Worm (Caenorhabditis elegans) whole organism, L1 larva: Measurements from ENCODE around the gene Y54G11A.9.

Source experiments
- C04F5.9 ChIP-seq: sonication (generic microtip); optimal IDR thresholded peaks from 2 replicates; lab custom pipeline; 2016; ENCODE audit warnings: missing genetic modification characterization, missing compliant biosample characterization
- C16A3.4 ChIP-seq: fragments of 150-350 bp; optimal IDR thresholded peaks from 2 replicates; lab custom pipeline; 2014; ENCODE audit warnings: missing biosample characterization, missing genetic modification characterization
- C34B4.2 ChIP-seq: sonication (generic microtip); optimal IDR thresholded peaks from 2 replicates; lab custom pipeline; 2017; ENCODE audit warnings: mild to moderate bottlenecking, missing genetic modification characterization, missing compliant biosample characterization
- F16B12.6 ChIP-seq: fragments of 150-350 bp; optimal IDR thresholded peaks from 2 replicates; lab custom pipeline; 2014; ENCODE audit warnings: missing biosample characterization, missing genetic modification characterization
- Y116A8C.19 ChIP-seq: sonication (generic microtip); optimal IDR thresholded peaks from 2 replicates; lab custom pipeline; 2016; ENCODE audit warnings: missing compliant biosample characterization, missing genetic modification characterization, borderline replicate concordance
- aly-2 ChIP-seq: fragments of 150-350 bp; optimal IDR thresholded peaks from 2 replicates; lab custom pipeline; 2014; ENCODE audit warnings: missing biosample characterization, missing genetic modification characterization
- ceh-82 ChIP-seq, 3 experiments: fragments of 150-350 bp in 1 of 3; sonication (generic microtip) in 2 of 3; optimal IDR thresholded peaks; 2 replicates each; lab custom pipeline; 2014 to 2017; ENCODE audit warnings: missing biosample characterization in 3 of 3, missing genetic modification characterization in 3 of 3
- ceh-88 ChIP-seq: fragments of 200-800 bp; sonication (Bioruptor generic); IDR thresholded peaks from 2 replicates; pipeline ENCODE4 v1.3.6; 2022; ENCODE audit warnings: missing genetic modification characterization, missing compliant biosample characterization
- ceh-90 ChIP-seq: sonication (generic microtip); optimal IDR thresholded peaks from 2 replicates; lab custom pipeline; 2016; ENCODE audit warnings: missing genetic modification characterization, missing compliant biosample characterization
- ces-1 ChIP-seq: fragments of 150-350 bp; optimal IDR thresholded peaks from 2 replicates; lab custom pipeline; 2014; ENCODE audit warnings: missing biosample characterization, missing genetic modification reagents, missing genetic modification characterization
- efl-3 ChIP-seq: fragments of 200-800 bp; sonication (Bioruptor generic); optimal IDR thresholded peaks from 2 replicates; lab custom pipeline; 2018; ENCODE audit warnings: mild to moderate bottlenecking, missing genetic modification characterization, missing compliant biosample characterization
- egl-13 ChIP-seq: sonication (generic microtip); optimal IDR thresholded peaks from 2 replicates; lab custom pipeline; 2016; ENCODE audit warnings: missing genotype, missing genetic modification reagents, missing genetic modification characterization, missing compliant biosample characterization
- ets-5 ChIP-seq: fragments of 200-800 bp; sonication (Bioruptor generic); IDR thresholded peaks from 2 replicates; pipeline ENCODE4 v1.3.6; 2022; ENCODE audit warnings: missing genetic modification characterization, missing compliant biosample characterization
- fkh-10 ChIP-seq: sonication (generic microtip); optimal IDR thresholded peaks from 2 replicates; lab custom pipeline; 2017; ENCODE audit warnings: missing biosample characterization, missing genetic modification reagents, missing genetic modification characterization
- fkh-8 ChIP-seq: sonication (generic microtip); optimal IDR thresholded peaks from 2 replicates; lab custom pipeline; 2016; ENCODE audit warnings: mild to moderate bottlenecking, missing genetic modification characterization, missing compliant biosample characterization
- fos-1 ChIP-seq: fragments of 150-350 bp; optimal IDR thresholded peaks from 2 replicates; lab custom pipeline; 2014; ENCODE audit warnings: missing biosample characterization, missing genetic modification characterization
- grh-1 ChIP-seq: fragments of 200-800 bp; sonication (Bioruptor generic); IDR thresholded peaks from 2 replicates; pipeline ENCODE4 v1.3.6; 2022; ENCODE audit warnings: missing genetic modification reagents, missing genetic modification characterization, missing compliant biosample characterization
- hlh-4 ChIP-seq: sonication (generic microtip); optimal IDR thresholded peaks from 2 replicates; lab custom pipeline; 2016; ENCODE audit warnings: mild to moderate bottlenecking, missing genetic modification characterization, missing compliant biosample characterization
- lin-13 ChIP-seq: fragments of 150-350 bp; optimal IDR thresholded peaks from 2 replicates; lab custom pipeline; 2014; ENCODE audit warnings: missing biosample characterization, missing genetic modification reagents, missing genetic modification characterization
- lin-14 ChIP-seq: fragments of 200-800 bp; sonication (Bioruptor generic); optimal IDR thresholded peaks from 2 replicates; lab custom pipeline; 2018; ENCODE audit warnings: mild to moderate bottlenecking, missing genetic modification characterization, moderate library complexity, missing compliant biosample characterization
- lin-15B ChIP-seq: fragments of 150-350 bp; sonication (generic microtip); optimal IDR thresholded peaks from 3 replicates; lab custom pipeline; 2014; ENCODE audit warnings: missing biosample characterization, missing genetic modification characterization
- lin-35 ChIP-seq, 2 experiments: fragments of 150-350 bp; optimal IDR thresholded peaks; 2 replicates each; lab custom pipeline; 2014; ENCODE audit warnings: missing biosample characterization in 2 of 2, missing genetic modification characterization in 2 of 2, missing genetic modification reagents in 2 of 2
- lin-39 ChIP-seq: fragments of 150-350 bp; optimal IDR thresholded peaks from 2 replicates; lab custom pipeline; 2014; ENCODE audit warnings: missing biosample characterization, missing genetic modification reagents, missing genetic modification characterization
- lir-3 ChIP-seq: sonication (generic microtip); optimal IDR thresholded peaks from 2 replicates; lab custom pipeline; 2016; ENCODE audit warnings: mild to moderate bottlenecking, missing genetic modification characterization, moderate library complexity, missing compliant biosample characterization; ENCODE audit not compliant: poor library complexity
- lsy-2 ChIP-seq, 2 experiments: fragments of 150-350 bp; optimal IDR thresholded peaks; 2 replicates each; lab custom pipeline; 2014; ENCODE audit warnings: missing biosample characterization in 2 of 2, missing genetic modification characterization in 2 of 2
- mab-9 ChIP-seq: fragments of 200-800 bp; sonication (Bioruptor generic); IDR thresholded peaks from 2 replicates; pipeline ENCODE4 v1.3.6; 2022; ENCODE audit warnings: missing genetic modification reagents, missing genetic modification characterization, missing compliant biosample characterization
- mdl-1 ChIP-seq, 2 experiments: fragments of 150-350 bp; optimal IDR thresholded peaks; 2 replicates each; lab custom pipeline; 2014 to 2017; ENCODE audit warnings: missing biosample characterization in 2 of 2, missing genetic modification characterization in 2 of 2, inconsistent platforms in 1 of 2
- mef-2 ChIP-seq: fragments of 150-350 bp; optimal IDR thresholded peaks from 2 replicates; lab custom pipeline; 2014; ENCODE audit warnings: missing biosample characterization, missing genetic modification characterization
- mep-1 ChIP-seq: fragments of 150-350 bp; optimal IDR thresholded peaks from 2 replicates; lab custom pipeline; 2014; ENCODE audit warnings: missing biosample characterization, missing genetic modification characterization
- nhr-11 ChIP-seq: fragments of 150-350 bp; optimal IDR thresholded peaks from 2 replicates; lab custom pipeline; 2014; ENCODE audit warnings: missing biosample characterization, missing genetic modification characterization
- nhr-237 ChIP-seq: fragments of 150-350 bp; optimal IDR thresholded peaks from 2 replicates; lab custom pipeline; 2014; ENCODE audit warnings: missing biosample characterization, missing genetic modification characterization
- nhr-47 ChIP-seq: sonication (generic microtip); optimal IDR thresholded peaks from 2 replicates; lab custom pipeline; 2016; ENCODE audit warnings: mild to moderate bottlenecking, missing genetic modification characterization, moderate library complexity, missing compliant biosample characterization
- nhr-71 ChIP-seq: sonication (generic microtip); optimal IDR thresholded peaks from 2 replicates; lab custom pipeline; 2016; ENCODE audit warnings: mild to moderate bottlenecking, missing genetic modification characterization, moderate library complexity, missing compliant biosample characterization
- nhr-77 ChIP-seq: fragments of 150-350 bp; optimal IDR thresholded peaks from 2 replicates; lab custom pipeline; 2014; ENCODE audit warnings: missing biosample characterization, missing genetic modification characterization
- nhr-84 ChIP-seq: sonication (generic microtip); optimal IDR thresholded peaks from 2 replicates; lab custom pipeline; 2017; ENCODE audit warnings: missing biosample characterization, missing genetic modification characterization
- nhr-90 ChIP-seq: sonication (generic microtip); optimal IDR thresholded peaks from 2 replicates; lab custom pipeline; 2016; ENCODE audit warnings: mild to moderate bottlenecking, missing genetic modification characterization, missing compliant biosample characterization; ENCODE audit not compliant: poor library complexity
- pag-3 ChIP-seq: sonication (generic microtip); optimal IDR thresholded peaks from 2 replicates; lab custom pipeline; 2017; ENCODE audit warnings: missing genetic modification characterization, mild to moderate bottlenecking, missing compliant biosample characterization, antibody characterized with exemption, borderline replicate concordance; ENCODE audit not compliant: insufficient read depth
- pqm-1 ChIP-seq: sonication (generic microtip); optimal IDR thresholded peaks from 3 replicates; lab custom pipeline; 2017; ENCODE audit warnings: missing biosample characterization, missing genetic modification characterization
- rnt-1 ChIP-seq: sonication (generic microtip); optimal IDR thresholded peaks from 2 replicates; lab custom pipeline; 2016; ENCODE audit warnings: mild to moderate bottlenecking, missing genetic modification characterization, moderate library complexity, missing compliant biosample characterization
- snpc-4 ChIP-seq: fragments of 150-350 bp; optimal IDR thresholded peaks from 2 replicates; lab custom pipeline; 2014; ENCODE audit warnings: missing biosample characterization, missing genetic modification characterization
- snu-23 ChIP-seq: sonication (generic microtip); optimal IDR thresholded peaks from 2 replicates; lab custom pipeline; 2016; ENCODE audit warnings: missing genetic modification characterization, missing compliant biosample characterization
- sptf-1 ChIP-seq: fragments of 150-350 bp; optimal IDR thresholded peaks from 2 replicates; lab custom pipeline; 2014; ENCODE audit warnings: missing biosample characterization, missing genetic modification characterization
- sup-37 ChIP-seq: fragments of 200-800 bp; sonication (Bioruptor generic); optimal IDR thresholded peaks from 2 replicates; lab custom pipeline; 2018; ENCODE audit warnings: mild to moderate bottlenecking, missing genetic modification characterization, missing compliant biosample characterization
- tbx-2 ChIP-seq: sonication (generic microtip); optimal IDR thresholded peaks from 2 replicates; lab custom pipeline; 2016; ENCODE audit warnings: missing genetic modification characterization, missing compliant biosample characterization
- unc-130 ChIP-seq: fragments of 150-350 bp; optimal IDR thresholded peaks from 2 replicates; lab custom pipeline; 2017; ENCODE audit warnings: missing biosample characterization, missing genetic modification characterization, inconsistent platforms
- unc-30 ChIP-seq: sonication (generic microtip); optimal IDR thresholded peaks from 2 replicates; lab custom pipeline; 2017; ENCODE audit warnings: missing biosample characterization, missing genetic modification characterization
- unc-86 ChIP-seq: sonication (generic microtip); optimal IDR thresholded peaks from 2 replicates; lab custom pipeline; 2016; ENCODE audit warnings: missing genetic modification characterization, missing compliant biosample characterization
- unc-98 ChIP-seq: fragments of 200-800 bp; sonication (Bioruptor generic); IDR thresholded peaks from 2 replicates; pipeline ENCODE4 v1.3.6; 2022; ENCODE audit warnings: missing genetic modification characterization, missing compliant biosample characterization
- vab-15 ChIP-seq: sonication (generic microtip); optimal IDR thresholded peaks from 2 replicates; lab custom pipeline; 2017; ENCODE audit warnings: missing genotype, mild to moderate bottlenecking, missing genetic modification characterization, missing compliant biosample characterization
- xbp-1 ChIP-seq: sonication (generic microtip); optimal IDR thresholded peaks from 2 replicates; lab custom pipeline; 2016; ENCODE audit warnings: missing genetic modification characterization, missing compliant biosample characterization
- ztf-4 ChIP-seq: fragments of 150-350 bp; optimal IDR thresholded peaks from 2 replicates; lab custom pipeline; 2014; ENCODE audit warnings: missing biosample characterization, missing genetic modification characterization

Gene Y54G11A.9

DNA sequence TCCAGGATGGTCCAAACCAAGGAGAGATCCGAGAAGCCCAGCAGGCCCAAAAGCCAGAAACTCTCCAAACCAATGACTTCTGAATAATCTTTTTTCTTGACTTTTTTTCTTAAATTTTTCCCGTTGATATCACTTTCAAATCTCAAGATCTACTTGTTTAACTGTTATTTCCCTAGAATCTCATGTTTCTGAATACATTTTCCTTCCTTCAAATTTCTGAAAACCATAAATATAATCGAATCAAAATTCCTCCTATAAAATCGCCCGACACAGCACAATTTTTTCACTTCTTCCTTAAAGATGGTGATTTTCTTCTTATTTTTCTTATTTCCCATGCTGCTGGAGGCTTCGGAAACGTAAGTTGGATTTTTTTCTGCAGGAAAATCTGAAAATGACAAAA, 42.0 kb upstream of the Y54G11A.9 start, which contains the start of gene F26H11.8:
TSS of gene F26H11.8 (plus strand) at position 301 of the 400 bp plus-strand sequence.
- TF ChIP-seq ets-5 (GFP tag; lab: Robert Waterston, UW) (no peak), nhr-90 (tag; lab: Kevin White, UChicago) (no peak), unc-30 (tag; lab: Kevin White, UChicago) (no peak), tbx-2 (tag; lab: Kevin White, UChicago) (no peak), sptf-1 (tag; lab: Kevin White, UChicago) (no peak), lin-35 (GFP tag; optimal IDR thresholded peaks at IDR 0.05; lab: Kevin White, UChicago) (no peak), lin-15B (no peak), nhr-11 (tag; lab: Kevin White, UChicago) (no peak), snpc-4 (tag; lab: Kevin White, UChicago) (no peak), lsy-2 (tag; optimal IDR thresholded peaks at IDR 0.05; lab: Kevin White, UChicago) (no peak), vab-15 (tag; lab: Kevin White, UChicago) (no peak)

- TF ChIP-seq mef-2 (tag; lab: Kevin White, UChicago), result no peak
- peak; percentile 20 for TF ChIP-seq fkh-10
- TF ChIP-seq lin-13 (GFP tag; lab: Kevin White, UChicago), result peak; percentile 67
- peak; percentile 77 for TF ChIP-seq lin-15B
- peak; percentile 90 to 93 for TF ChIP-seq lsy-2 (tag; optimal IDR thresholded peaks at IDR 0.05; lab: Kevin White, UChicago)
- no peak for TF ChIP-seq unc-98
- 0 out of 2 replicates have a peak, but pooled peaks have one; percentile 31 for TF ChIP-seq mab-9 (GFP tag; lab: Robert Waterston, UW)
- TF ChIP-seq grh-1, result peak; percentile 59; the same call in 1 of the 2 replicates
- TF ChIP-seq snu-23 (GFP tag; lab: Kevin White, UChicago), result peak; percentile 90
- no peak for TF ChIP-seq hlh-4
- peak; percentile 79 for TF ChIP-seq fos-1
- TF ChIP-seq mdl-1 (tag; optimal IDR thresholded peaks at IDR 0.05; lab: Kevin White, UChicago), result peak in 1 of 2 experiments; percentile 78
- peak; percentile 93 for TF ChIP-seq C16A3.4
- TF ChIP-seq nhr-77 (tag; lab: Kevin White, UChicago), result peak; percentile 88
- no peak for TF ChIP-seq efl-3 (GFP tag; lab: Kevin White, UChicago)
- peak; percentile 49 for TF ChIP-seq lin-39 (tag; lab: Kevin White, UChicago)
- TF ChIP-seq pag-3 (tag; lab: Kevin White, UChicago), result no peak
- peak; percentile 89 for TF ChIP-seq nhr-71 (tag; lab: Kevin White, UChicago)
- TF ChIP-seq ceh-90 (tag; lab: Kevin White, UChicago), result peak; percentile 24
- peak; percentile 76 for TF ChIP-seq unc-86
- TF ChIP-seq nhr-237 (tag; lab: Kevin White, UChicago), result peak; percentile 21
- no peak for TF ChIP-seq unc-30 (tag; lab: Kevin White, UChicago)
- TF ChIP-seq nhr-84 (tag; lab: Kevin White, UChicago), result no peak
- TF ChIP-seq pqm-1, result no peak
- peak; percentile 46; the same call in 1 of the 2 replicates for TF ChIP-seq ceh-88
- peak; percentile 89 for TF ChIP-seq unc-130
- no peak for TF ChIP-seq lin-14
- TF ChIP-seq ceh-82 (tag; optimal IDR thresholded peaks at IDR 0.05; lab: Kevin White, UChicago), result peak; percentile 80 to 92 (median 89)
- TF ChIP-seq sup-37 (GFP tag; lab: Kevin White, UChicago), result no peak
- TF ChIP-seq rnt-1 (tag; lab: Kevin White, UChicago), result peak; percentile 88
- peak; percentile 26 for TF ChIP-seq C04F5.9
- no peak for TF ChIP-seq ces-1 (GFP tag; lab: Kevin White, UChicago)
- TF ChIP-seq aly-2 (tag; lab: Kevin White, UChicago), result peak; percentile 81
- TF ChIP-seq nhr-47, result peak; percentile 92
- peak; percentile 70 for TF ChIP-seq F16B12.6 (tag; lab: Kevin White, UChicago)
- no peak for TF ChIP-seq C34B4.2
- peak; percentile 43 for TF ChIP-seq egl-13
- TF ChIP-seq Y116A8C.19 (tag; lab: Kevin White, UChicago), result no peak
- peak; percentile 82 for TF ChIP-seq xbp-1 (tag; lab: Kevin White, UChicago)
- peak; percentile 73 for TF ChIP-seq fkh-8 (tag; lab: Kevin White, UChicago)
- peak; percentile 73 for TF ChIP-seq ztf-4 (tag; lab: Kevin White, UChicago)
- peak; percentile 6 for TF ChIP-seq vab-15 (tag; lab: Kevin White, UChicago)
- peak; percentile 86 for TF ChIP-seq mep-1 (tag; lab: Kevin White, UChicago)
- peak; percentile 6 for TF ChIP-seq lir-3 (tag; lab: Kevin White, UChicago)
Observed at ce11 chrII:14383644-14384043, 37.4 kb upstream of the Y54G11A.9 start, which contains the start of gene mes-2. Gene mes-2, plus strand, starts transcription at chrII:14383973.
